Worm (Caenorhabditis elegans) whole organism, late embryonic: ENCODE measurements around the gene T15H9.4.

Experiments used
- ahr-1 ChIP-seq: sonication (generic microtip); optimal IDR thresholded peaks from 2 replicates; lab custom pipeline; 2016; ENCODE audit warnings: missing genetic modification characterization, missing compliant biosample characterization
- che-1 ChIP-seq: sonication (generic microtip); optimal IDR thresholded peaks from 2 replicates; lab custom pipeline; 2016; ENCODE audit warnings: mild to moderate bottlenecking, missing genetic modification characterization, missing compliant biosample characterization

DNA sequence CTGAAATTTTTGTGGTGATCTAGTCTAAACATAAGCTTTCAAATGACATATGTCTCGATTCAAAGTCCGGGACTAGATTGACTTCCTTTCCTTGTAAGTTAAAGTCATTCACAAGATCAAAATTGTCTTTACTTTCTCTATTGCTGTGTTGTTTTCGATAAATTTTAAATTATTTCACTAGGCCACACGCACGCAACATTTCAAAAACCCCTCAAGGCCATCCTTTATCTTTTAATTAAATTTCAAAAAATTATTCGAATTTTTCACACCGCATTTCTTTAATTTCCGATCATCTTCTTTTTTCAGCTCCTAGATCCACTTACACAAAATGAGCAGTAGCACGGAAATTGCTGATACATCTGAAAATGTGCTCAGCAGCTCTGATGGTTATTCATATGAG, 24.6 kb downstream of the T15H9.4 start, which contains the start of gene ZK1307.7:
- TF ChIP-seq ahr-1 (tag; lab: Kevin White, UChicago) (no peak), che-1 (tag; lab: Kevin White, UChicago) (no peak)
